Fruit fly (Drosophila melanogaster) whole organism, embryonic: Measurements from ENCODE around the gene CG1463.

Experiments used
- Camta ChIP-seq: fragments of 200-800 bp; sonication (Bioruptor generic); optimal IDR thresholded peaks from 2 replicates; lab custom pipeline; 2016; ENCODE audit warnings: missing biosample characterization, missing genetic modification characterization
- D19A ChIP-seq: fragments of 200-800 bp; optimal IDR thresholded peaks from 3 replicates; lab custom pipeline; 2019; ENCODE audit warnings: missing biosample characterization, mild to moderate bottlenecking, missing genetic modification characterization, moderate library complexity
- dpn ChIP-seq, 2 experiments: fragments of 200-800 bp; sonication (Bioruptor generic); optimal IDR thresholded peaks; 3 replicates each; lab custom pipeline; 2016; ENCODE audit warnings: missing biosample characterization in 2 of 2, missing genetic modification characterization in 2 of 2
- gce ChIP-seq: fragments of 200-800 bp; sonication (Bioruptor generic); IDR thresholded peaks from 3 replicates; pipeline ENCODE4 v1.3.6; 2022; ENCODE audit warnings: missing biosample characterization, missing genetic modification characterization
- usp ChIP-seq: fragments of >200 bp; optimal IDR thresholded peaks from 2 replicates; lab custom pipeline; 2017; ENCODE audit warnings: missing biosample characterization, missing genetic modification characterization

dm6 chrX:12596353-12597107 is 14.9 kb downstream of the CG1463 start:
- TF ChIP-seq Camta (GFP tag; lab: Kevin White, UChicago) (no peak), D19A (tag; lab: Kevin White, UChicago) (no peak), dpn (GFP tag; optimal IDR thresholded peaks at IDR 0.05; lab: Kevin White, UChicago) (no peak), gce (GFP tag; lab: Robert Waterston, UW) (no peak), usp (GFP tag; lab: Kevin White, UChicago) (no peak)
